Comparison of ENCODE assay signal across 2 fruit fly cellular contexts in the genomic region with DNA sequence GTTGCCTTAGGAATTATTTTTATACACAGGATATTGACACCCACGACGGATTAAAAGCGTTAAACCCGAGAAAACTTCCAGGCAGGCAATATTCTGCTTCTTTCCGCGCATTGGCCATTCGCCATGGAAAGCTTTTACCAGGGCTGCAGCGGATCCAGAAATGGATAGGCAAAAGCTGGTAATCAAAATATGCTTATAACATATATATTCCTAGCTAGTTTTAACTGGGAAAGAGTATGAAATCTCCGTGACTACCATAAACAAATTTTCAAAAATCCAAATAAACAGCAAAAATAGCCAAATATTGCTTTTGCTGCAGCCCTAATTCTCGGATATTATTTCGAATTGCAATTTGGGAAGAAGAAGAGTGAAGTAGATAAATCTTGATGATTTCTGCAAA.
TF ChIP-seq lines count a peak whose summit lies in the region.

A gene (minus strand): TSS at position 141 of the 400 bp plus-strand sequence.
A gene (plus strand): TSS at position 335 of the 400 bp plus-strand sequence.

TF ChIP-seq in whole organism, embryonic, 481 proteins besides CTCF, POLR2A, EP300 and RAD21 (continued from another document and continues in another):
- TF ChIP-seq zen (tag; optimal IDR thresholded peaks at IDR 0.05; lab: Kevin White, UChicago) (peak; percentile 92), CG15479 (GFP tag; optimal IDR thresholded peaks at IDR 0.05; lab: Kevin White, UChicago) (no peak), CG16863 (GFP tag; optimal IDR thresholded peaks at IDR 0.05; lab: Kevin White, UChicago) (peak; percentile 93), D (optimal IDR thresholded peaks at IDR 0.05; lab: Kevin White, UChicago) (no peak), D (GFP tag; optimal IDR thresholded peaks at IDR 0.05; lab: Kevin White, UChicago) (peak; percentile 83), CG18599 (GFP tag; optimal IDR thresholded peaks at IDR 0.05; lab: Kevin White, UChicago) (peak; percentile 94), otp (GFP tag; IDR thresholded peaks at IDR 0.05; lab: Robert Waterston, UW) (peak; percentile 88), ken (GFP tag; IDR thresholded peaks at IDR 0.05; lab: Robert Waterston, UW) (peak; percentile 94), NK7.1 (GFP tag; optimal IDR thresholded peaks at IDR 0.05; lab: Kevin White, UChicago) (peak; percentile 77), CG2875 (GFP tag; optimal IDR thresholded peaks at IDR 0.05; lab: Kevin White, UChicago) (peak; percentile 80), CG11723 (GFP tag; optimal IDR thresholded peaks at IDR 0.05; lab: Kevin White, UChicago) (peak; percentile 84), CG5953 (GFP tag; IDR thresholded peaks at IDR 0.05; lab: Robert Waterston, UW) (peak; percentile 85), Fer3 (tag; optimal IDR thresholded peaks at IDR 0.05; lab: Kevin White, UChicago) (peak; percentile 95), CG8388 (GFP tag; optimal IDR thresholded peaks at IDR 0.05; lab: Kevin White, UChicago) (peak; percentile 90), ind (GFP tag; optimal IDR thresholded peaks at IDR 0.05; lab: Kevin White, UChicago) (peak; percentile 97), C15 (GFP tag; IDR thresholded peaks at IDR 0.05; lab: Robert Waterston, UW) (peak; percentile 91), nerfin-2 (GFP tag; IDR thresholded peaks at IDR 0.05; lab: Robert Waterston, UW; ENCODE audit: partially characterized antibody) (no peak), CG8281 (tag; optimal IDR thresholded peaks at IDR 0.05; lab: Kevin White, UChicago) (peak; percentile 78), CG6272 (GFP tag; IDR thresholded peaks at IDR 0.05; lab: Robert Waterston, UW) (peak; percentile 93), Nf-YC (tag; optimal IDR thresholded peaks at IDR 0.05; lab: Kevin White, UChicago) (peak; percentile 88), CG1529 (GFP tag; optimal IDR thresholded peaks at IDR 0.05; lab: Kevin White, UChicago) (peak; percentile 84), HmgD (GFP tag; optimal IDR thresholded peaks at IDR 0.05; lab: Kevin White, UChicago) (peak; percentile 94), CG6654 (GFP tag; optimal IDR thresholded peaks at IDR 0.05; lab: Kevin White, UChicago) (peak; percentile 78), luna (GFP tag; optimal IDR thresholded peaks at IDR 0.05; lab: Kevin White, UChicago) (peak; percentile 94), CG1233 (GFP tag; optimal IDR thresholded peaks at IDR 0.05; lab: Kevin White, UChicago) (peak; percentile 91), sens (GFP tag; lab: Kevin White, UChicago) (peak; percentile 99), CG7372 (GFP tag; IDR thresholded peaks at IDR 0.05; lab: Robert Waterston, UW) (peak; percentile 91), gsb-n (tag; optimal IDR thresholded peaks at IDR 0.05; lab: Kevin White, UChicago) (peak; percentile 84), Hand (GFP tag; optimal IDR thresholded peaks at IDR 0.05; lab: Kevin White, UChicago) (peak; percentile 82), CG12071 (GFP tag; optimal IDR thresholded peaks at IDR 0.05; lab: Kevin White, UChicago) (peak; percentile 82), CG7928 (GFP tag; optimal IDR thresholded peaks at IDR 0.05; lab: Kevin White, UChicago) (peak; percentile 100), pnt (GFP tag; optimal IDR thresholded peaks at IDR 0.05; lab: Kevin White, UChicago) (peak; percentile 96), vnd (GFP tag; IDR thresholded peaks at IDR 0.05; lab: Robert Waterston, UW; ENCODE audit: partially characterized antibody) (no peak), zfh1 (GFP tag; IDR thresholded peaks at IDR 0.05; lab: Robert Waterston, UW) (peak; percentile 93), ssp (GFP tag; IDR thresholded peaks at IDR 0.05; lab: Robert Waterston, UW) (peak; percentile 84), pho (GFP tag; optimal IDR thresholded peaks at IDR 0.05; lab: Kevin White, UChicago) (peak; percentile 96), CG9437 (GFP tag; optimal IDR thresholded peaks at IDR 0.05; lab: Kevin White, UChicago) (peak; percentile 80), CG34376 (GFP tag; optimal IDR thresholded peaks at IDR 0.05; lab: Kevin White, UChicago) (peak; percentile 95), hth (optimal IDR thresholded peaks at IDR 0.05; lab: Kevin White, UChicago) (no peak), Usf (GFP tag; optimal IDR thresholded peaks at IDR 0.05; lab: Kevin White, UChicago) (peak; percentile 82), Dad (GFP tag; optimal IDR thresholded peaks at IDR 0.05; lab: Kevin White, UChicago) (peak; percentile 94), Sox102F (GFP tag; optimal IDR thresholded peaks at IDR 0.05; lab: Kevin White, UChicago) (peak; percentile 95), fd96Cb (tag; optimal IDR thresholded peaks at IDR 0.05; lab: Kevin White, UChicago) (peak; percentile 94), cato (GFP tag; optimal IDR thresholded peaks at IDR 0.05; lab: Kevin White, UChicago; ENCODE audit: borderline replicate concordance) (peak; percentile 92), her (GFP tag; optimal IDR thresholded peaks at IDR 0.05; lab: Kevin White, UChicago) (peak; percentile 92), tap (tag; optimal IDR thresholded peaks at IDR 0.05; lab: Kevin White, UChicago) (peak; percentile 85), peb (GFP tag; IDR thresholded peaks at IDR 0.05; lab: Robert Waterston, UW) (peak; percentile 87), crp (GFP tag; optimal IDR thresholded peaks at IDR 0.05; lab: Kevin White, UChicago) (peak; percentile 24 to 78), ham (GFP tag; IDR thresholded peaks at IDR 0.05; lab: Robert Waterston, UW) (peak; percentile 87), Dek (tag; optimal IDR thresholded peaks at IDR 0.05; lab: Kevin White, UChicago) (peak; percentile 92), CG9727 (GFP tag; optimal IDR thresholded peaks at IDR 0.05; lab: Kevin White, UChicago) (peak; percentile 89), CG4820 (GFP tag; optimal IDR thresholded peaks at IDR 0.05; lab: Kevin White, UChicago) (peak; percentile 94), CG17802 (tag; optimal IDR thresholded peaks at IDR 0.05; lab: Kevin White, UChicago) (peak; percentile 81), BtbVII (GFP tag; optimal IDR thresholded peaks at IDR 0.05; lab: Kevin White, UChicago) (peak; percentile 87), Sry-δ (GFP tag; optimal IDR thresholded peaks at IDR 0.05; lab: Kevin White, UChicago) (peak; percentile 73), CG17385 (GFP tag; optimal IDR thresholded peaks at IDR 0.05; lab: Kevin White, UChicago) (peak; percentile 100), Oaz (GFP tag; IDR thresholded peaks at IDR 0.05; lab: Robert Waterston, UW) (peak; percentile 81), CG17361 (GFP tag; IDR thresholded peaks at IDR 0.05; lab: Robert Waterston, UW) (peak; percentile 95), CG18262 (tag; optimal IDR thresholded peaks at IDR 0.05; lab: Kevin White, UChicago) (peak; percentile 90), pros (GFP tag; optimal IDR thresholded peaks at IDR 0.05; lab: Kevin White, UChicago) (peak; percentile 27), Gug (GFP tag; IDR thresholded peaks at IDR 0.05; lab: Robert Waterston, UW) (peak; percentile 91), CG11456 (GFP tag; IDR thresholded peaks at IDR 0.05; lab: Robert Waterston, UW) (peak; percentile 92), B-H1 (GFP tag; IDR thresholded peaks at IDR 0.05; lab: Robert Waterston, UW) (peak; percentile 90)

TF ChIP-seq in whole organism, prepupa, 60 proteins besides CTCF, POLR2A, EP300 and RAD21 (continued from another document):
- TF ChIP-seq CG8632 (GFP tag; optimal IDR thresholded peaks at IDR 0.05; lab: Kevin White, UChicago): peak; percentile 87
- TF ChIP-seq CG3032 (tag; optimal IDR thresholded peaks at IDR 0.05; lab: Kevin White, UChicago): peak; percentile 94
- peak; percentile 93 for TF ChIP-seq eg (GFP tag; IDR thresholded peaks at IDR 0.05; lab: Robert Waterston, UW)
- TF ChIP-seq CG10669 (GFP tag; optimal IDR thresholded peaks at IDR 0.05; lab: Kevin White, UChicago): peak; percentile 91
- peak; percentile 89 for TF ChIP-seq dac (GFP tag; optimal IDR thresholded peaks at IDR 0.05; lab: Kevin White, UChicago)
- TF ChIP-seq Gug (GFP tag; IDR thresholded peaks at IDR 0.05; lab: Robert Waterston, UW): peak; percentile 88
- TF ChIP-seq CG4318 (GFP tag; optimal IDR thresholded peaks at IDR 0.05; lab: Kevin White, UChicago): peak; percentile 82
- peak; percentile 97 for TF ChIP-seq Eip78C (GFP tag; lab: Kevin White, UChicago)
- TF ChIP-seq fkh (GFP tag; optimal IDR thresholded peaks at IDR 0.05; lab: Kevin White, UChicago): peak; percentile 93
- TF ChIP-seq Eip93F (GFP tag; optimal IDR thresholded peaks at IDR 0.05; lab: Kevin White, UChicago): peak; percentile 16
- TF ChIP-seq dsx (GFP tag; optimal IDR thresholded peaks at IDR 0.05; lab: Kevin White, UChicago; ENCODE audit: poor library complexity, severe bottlenecking): peak; percentile 84
